Fruit fly (Drosophila melanogaster): Measurements from ENCODE around the gene CG11247.
A peak's percentile ranks its signal among the peaks of the same experiment; 100 is the strongest.

Gene CG11247

dm6 chr3L:21769515-21769914, 40.9 kb upstream of the CG11247 start, which contains the start of gene CG7370 (continued):
- no peak for TF ChIP-seq CG33213 (GFP tag; optimal IDR thresholded peaks at IDR 0.05)
- no peak for TF ChIP-seq Abd-B (GFP tag; optimal IDR thresholded peaks at IDR 0.05)
- no peak for TF ChIP-seq ato (GFP tag; IDR thresholded peaks at IDR 0.05; ENCODE audit: partially characterized antibody)
- no peak for TF ChIP-seq Nf-YA (GFP tag; IDR thresholded peaks at IDR 0.05)

dm6 chr3L:21765931-21766330, 37.3 kb upstream of the CG11247 start:
- TF ChIP-seq lilli (GFP tag; optimal IDR thresholded peaks at IDR 0.05) (no peak), ci (GFP tag; IDR thresholded peaks at IDR 0.05) (0 out of 3 replicates have a peak, but pooled peaks have one; percentile 41), Hr78 (GFP tag; optimal IDR thresholded peaks at IDR 0.05) (peak in 1 of 2 experiments; percentile 53), HLH54F (GFP tag; optimal IDR thresholded peaks at IDR 0.05) (no peak), sr (GFP tag; IDR thresholded peaks at IDR 0.05) (peak; percentile 83), CG17802 (tag; optimal IDR thresholded peaks at IDR 0.05) (peak; percentile 89), stwl (tag; optimal IDR thresholded peaks at IDR 0.05) (peak; percentile 24), oc (tag; optimal IDR thresholded peaks at IDR 0.05) (peak; percentile 46)

- TF ChIP-seq jumu (GFP tag; optimal IDR thresholded peaks at IDR 0.05) (no peak), ind (GFP tag; optimal IDR thresholded peaks at IDR 0.05) (no peak), zen (tag; optimal IDR thresholded peaks at IDR 0.05) (no peak), CG7786 (GFP tag; optimal IDR thresholded peaks at IDR 0.05) (no peak), H2.0 (GFP tag; IDR thresholded peaks at IDR 0.05) (no peak), nom (GFP tag; optimal IDR thresholded peaks at IDR 0.05) (no peak), CG3407 (GFP tag; optimal IDR thresholded peaks at IDR 0.05) (no peak), scrt (GFP tag; optimal IDR thresholded peaks at IDR 0.05) (no peak), mam (GFP tag; optimal IDR thresholded peaks at IDR 0.05) (no peak), hkb (optimal IDR thresholded peaks at IDR 0.05) (no peak), hkb (GFP tag; IDR thresholded peaks at IDR 0.05) (no peak), ranshi (GFP tag; IDR thresholded peaks at IDR 0.05) (no peak), CG12769 (tag; optimal IDR thresholded peaks at IDR 0.05) (no peak), HmgZ (tag; optimal IDR thresholded peaks at IDR 0.05) (no peak), Dfd (GFP tag; optimal IDR thresholded peaks at IDR 0.05) (no peak), CG11723 (GFP tag; optimal IDR thresholded peaks at IDR 0.05) (no peak), her (GFP tag; optimal IDR thresholded peaks at IDR 0.05) (no peak), CG4820 (GFP tag; optimal IDR thresholded peaks at IDR 0.05) (no peak), MESR4 (GFP tag; optimal IDR thresholded peaks at IDR 0.05) (no peak)
Observed at dm6 chr3L:21756857-21757256, 28.3 kb upstream of the CG11247 start, which contains the start of gene CG14564. Gene CG14564 (plus strand): TSS chr3L:21757157.

dm6 chr3L:21744169-21744568, 15.6 kb upstream of the CG11247 start, which contains the start of gene CG14565:
Gene CG14565 (minus strand): TSS chr3L:21744269.
- TF ChIP-seq CG7357 (GFP tag; IDR thresholded peaks at IDR 0.05) (no peak), Doc3 (GFP tag; IDR thresholded peaks at IDR 0.05; ENCODE audit: partially characterized antibody) (no peak), CG1647 (GFP tag; optimal IDR thresholded peaks at IDR 0.05) (no peak), Hsf (GFP tag; optimal IDR thresholded peaks at IDR 0.05) (no peak), Gug (GFP tag; IDR thresholded peaks at IDR 0.05) (no peak), mld (GFP tag; IDR thresholded peaks at IDR 0.05; ENCODE audit: partially characterized antibody) (no peak), al (GFP tag; IDR thresholded peaks at IDR 0.05) (no peak), pb (GFP tag; optimal IDR thresholded peaks at IDR 0.05) (no peak), CG12071 (GFP tag; optimal IDR thresholded peaks at IDR 0.05) (no peak), CG13123 (GFP tag; optimal IDR thresholded peaks at IDR 0.05) (no peak), ind (GFP tag; optimal IDR thresholded peaks at IDR 0.05) (no peak)
